Fruit fly (Drosophila melanogaster) S2 (cell line): ENCODE measurements around the gene Cby.

Experiments used
- CG8478 ChIP-seq: fragments of >200 bp; optimal IDR thresholded peaks from 2 replicates; lab custom pipeline; 2018
- CTCF ChIP-seq, 2 experiments: fragments of >200 bp; optimal IDR thresholded peaks; 2 replicates each; lab custom pipeline; 2018

dm6 chr3R:21829487-21829957 is 38.3 kb upstream of the Cby start:
- no peak for TF ChIP-seq CTCF (optimal IDR thresholded peaks at IDR 0.05; lab: Kevin White, UChicago)
- no peak for TF ChIP-seq CG8478
